Worm (Caenorhabditis elegans): ENCODE measurements around the gene M01B2.13.
"Not testable (repeated sequence)": the region's sequence is repeated elsewhere in the genome, so short reads cannot be mapped to it uniquely, and the experiment has no call there.

Gene M01B2.13

ce11 chrV:15264131-15264530, 1.6 kb downstream of the M01B2.13 start, which contains the start of gene M01B2.12:
Gene M01B2.12, minus strand, starts transcription at chrV:15264231.
- TF ChIP-seq nhr-21 (tag; optimal IDR thresholded peaks at IDR 0.05) (no peak), lin-11 (tag; optimal IDR thresholded peaks at IDR 0.05) (no peak), sem-4 (tag; optimal IDR thresholded peaks at IDR 0.05) (no peak), mbf-1 (tag; optimal IDR thresholded peaks at IDR 0.05) (no peak), nhr-6 (tag; optimal IDR thresholded peaks at IDR 0.05) (no peak)

- TF ChIP-seq unc-55 (GFP tag; optimal IDR thresholded peaks at IDR 0.05); lin-11 (tag; optimal IDR thresholded peaks at IDR 0.05); F13H6.1 (tag; optimal IDR thresholded peaks at IDR 0.05): not testable (repeated sequence)
Measured at ce11 chrV:15262336-15262735, 3.4 kb downstream of the M01B2.13 start, which contains the start of gene M01B2.10. Gene M01B2.10, minus strand, starts transcription at chrV:15262436.

- no peak for TF ChIP-seq fos-1 (tag; optimal IDR thresholded peaks at IDR 0.05)
- no peak for TF ChIP-seq skn-1 (tag; optimal IDR thresholded peaks at IDR 0.05)
- no peak for TF ChIP-seq elt-1 (tag; optimal IDR thresholded peaks at IDR 0.05)
- TF ChIP-seq nhr-25 (tag; optimal IDR thresholded peaks at IDR 0.05), result no peak
- TF ChIP-seq nhr-6 (tag; optimal IDR thresholded peaks at IDR 0.05), result no peak
- TF ChIP-seq nhr-237 (tag; optimal IDR thresholded peaks at IDR 0.05), result no peak
- TF ChIP-seq nhr-12 (tag; optimal IDR thresholded peaks at IDR 0.05), result no peak
- TF ChIP-seq crh-2 (tag; optimal IDR thresholded peaks at IDR 0.05), result no peak
- TF ChIP-seq ama-1 (optimal IDR thresholded peaks at IDR 0.05), result no peak
- TF ChIP-seq mab-5 (tag; optimal IDR thresholded peaks at IDR 0.05), result no peak
- TF ChIP-seq sma-3 (GFP tag; optimal IDR thresholded peaks at IDR 0.05), result no peak
- TF ChIP-seq mbf-1 (tag; optimal IDR thresholded peaks at IDR 0.05), result no peak
- TF ChIP-seq ztf-1 (GFP tag; conservative IDR thresholded peaks at IDR 0.05), result no peak
- no peak for TF ChIP-seq dmd-4 (tag; optimal IDR thresholded peaks at IDR 0.05)
- no peak for TF ChIP-seq peb-1 (tag; optimal IDR thresholded peaks at IDR 0.05)
- TF ChIP-seq nhr-21 (tag; optimal IDR thresholded peaks at IDR 0.05), result no peak
- TF ChIP-seq lsy-2 (tag; optimal IDR thresholded peaks at IDR 0.05), result no peak
- no peak for TF ChIP-seq Y55F3AM.14 (GFP tag; optimal IDR thresholded peaks at IDR 0.05)
- no peak for TF ChIP-seq egl-27 (tag; optimal IDR thresholded peaks at IDR 0.05)
- TF ChIP-seq nhr-77 (tag; optimal IDR thresholded peaks at IDR 0.05), result no peak
Measured at ce11 chrV:15259904-15260303, 5.8 kb downstream of the M01B2.13 start, which contains the start of gene M01B2.8. Gene M01B2.8, plus strand, starts transcription at chrV:15260204.

- TF ChIP-seq sma-9 (GFP tag; optimal IDR thresholded peaks at IDR 0.05) (no peak), sma-9 (tag; optimal IDR thresholded peaks at IDR 0.05) (no peak), lsy-2 (tag; optimal IDR thresholded peaks at IDR 0.05) (no peak), unc-55 (GFP tag; optimal IDR thresholded peaks at IDR 0.05) (no peak), nhr-21 (tag; optimal IDR thresholded peaks at IDR 0.05) (no peak)
Measured at ce11 chrV:15259049-15259448, 6.7 kb downstream of the M01B2.13 start, which contains the start of gene srsx-37. Gene srsx-37, minus strand, starts transcription at chrV:15259149.

- not testable (repeated sequence) for TF ChIP-seq nhr-10, mab-5, zag-1 (tag; optimal IDR thresholded peaks at IDR 0.05)
Measured at ce11 chrV:15256669-15257068, 9.0 kb downstream of the M01B2.13 start, which contains the start of gene srsx-39. Gene srsx-39, minus strand, starts transcription at chrV:15256769.

ce11 chrV:15253529-15253928, 12.2 kb downstream of the M01B2.13 start, which contains the start of gene srbc-75:
Gene srbc-75, plus strand, starts transcription at chrV:15253829.
- TF ChIP-seq lin-11 (tag; optimal IDR thresholded peaks at IDR 0.05) (no peak), unc-39 (tag; optimal IDR thresholded peaks at IDR 0.05) (no peak), nhr-23 (tag; optimal IDR thresholded peaks at IDR 0.05) (no peak), R02D3.7 (tag; optimal IDR thresholded peaks at IDR 0.05) (no peak), snpc-4 (tag; optimal IDR thresholded peaks at IDR 0.05) (no peak), ztf-11 (tag; optimal IDR thresholded peaks at IDR 0.05) (no peak), alr-1 (tag; optimal IDR thresholded peaks at IDR 0.05) (no peak), crh-2 (tag; optimal IDR thresholded peaks at IDR 0.05) (no peak), gmeb-1 (tag; optimal IDR thresholded peaks at IDR 0.05) (no peak), lin-13 (GFP tag; optimal IDR thresholded peaks at IDR 0.05) (no peak), fos-1 (tag; optimal IDR thresholded peaks at IDR 0.05) (no peak), ceh-82 (tag; optimal IDR thresholded peaks at IDR 0.05) (no peak), zag-1 (tag; optimal IDR thresholded peaks at IDR 0.05) (no peak), ama-1 (optimal IDR thresholded peaks at IDR 0.05) (no peak), sma-3 (GFP tag; optimal IDR thresholded peaks at IDR 0.05) (no peak), C34F6.9 (tag; optimal IDR thresholded peaks at IDR 0.05) (no peak)

All from whole organism, L2 larva.